Worm (Caenorhabditis elegans) whole organism, L4 larva: ENCODE data around the gene add-2.
A peak's percentile ranks its signal among the peaks of the same experiment; 100 is the strongest.

ENCODE experiments used
- D1046.2 ChIP-seq: fragments of 200-800 bp; sonication (Bioruptor generic); IDR thresholded peaks from 2 replicates; pipeline ENCODE4 v1.3.6; 2022; ENCODE audit warnings: missing genetic modification characterization, missing compliant biosample characterization
- F10B5.3 ChIP-seq: sonication (generic microtip); optimal IDR thresholded peaks from 2 replicates; lab custom pipeline; 2016; ENCODE audit warnings: mild to moderate bottlenecking, missing genetic modification characterization, missing compliant biosample characterization
- F26F4.8 ChIP-seq: fragments of 200-800 bp; sonication (Bioruptor generic); conservative IDR thresholded peaks from 2 replicates; pipeline ENCODE4 v1.3.6; 2022; ENCODE audit warnings: missing genetic modification characterization, missing compliant biosample characterization
- F37D6.2 ChIP-seq: sonication (generic microtip); optimal IDR thresholded peaks from 2 replicates; lab custom pipeline; 2016; ENCODE audit warnings: mild to moderate bottlenecking, missing genetic modification characterization, missing compliant biosample characterization
- F44E2.7 ChIP-seq: fragments of 200-800 bp; sonication (Bioruptor generic); IDR thresholded peaks from 2 replicates; pipeline ENCODE4 v2.1.2; 2022; ENCODE audit warnings: missing genetic modification characterization, missing compliant biosample characterization
- Y5F2A.4 ChIP-seq: fragments of 200-800 bp; sonication (Bioruptor generic); optimal IDR thresholded peaks from 2 replicates; lab custom pipeline; 2018; ENCODE audit warnings: mild to moderate bottlenecking, missing genetic modification characterization, missing compliant biosample characterization
- aha-1 ChIP-seq: fragments of 150-350 bp; peaks from one replicate; lab custom pipeline; 2014; ENCODE audit warnings: missing biosample characterization, missing genetic modification characterization
- arid-1 ChIP-seq: fragments of 200-800 bp; sonication (Bioruptor generic); conservative IDR thresholded peaks from 2 replicates; pipeline ENCODE4 v1.3.6; 2022; ENCODE audit warnings: missing genetic modification reagents, missing genetic modification characterization, missing compliant biosample characterization
- attf-4 ChIP-seq: sonication (generic microtip); optimal IDR thresholded peaks from 3 replicates; lab custom pipeline; 2017; ENCODE audit warnings: missing biosample characterization, missing genetic modification characterization
- ceh-28 ChIP-seq: fragments of 150-350 bp; optimal IDR thresholded peaks from 2 replicates; lab custom pipeline; 2014; ENCODE audit warnings: missing biosample characterization, missing genetic modification reagents, missing genetic modification characterization
- ceh-32 ChIP-seq: sonication (generic microtip); optimal IDR thresholded peaks from 2 replicates; lab custom pipeline; 2016; ENCODE audit warnings: mild to moderate bottlenecking, missing genetic modification characterization, missing compliant biosample characterization; ENCODE audit not compliant: poor library complexity
- ceh-62 ChIP-seq: sonication (generic microtip); optimal IDR thresholded peaks from 2 replicates; lab custom pipeline; 2017; ENCODE audit warnings: missing biosample characterization, missing genetic modification characterization
- daf-12 ChIP-seq: fragments of 150-350 bp; optimal IDR thresholded peaks from 2 replicates; lab custom pipeline; 2014; ENCODE audit warnings: missing biosample characterization, missing genetic modification reagents, missing genetic modification characterization
- daf-16 ChIP-seq, 3 experiments: sonication (generic microtip); optimal IDR thresholded peaks; 2 replicates each; lab custom pipeline; 2016 to 2017; ENCODE audit warnings: missing genetic modification characterization in 3 of 3, missing genetic modification reagents in 3 of 3, mild to moderate bottlenecking in 2 of 3, missing compliant biosample characterization in 2 of 3, missing biosample characterization in 1 of 3, moderate library complexity in 1 of 3
- dmd-6 ChIP-seq: fragments of 200-800 bp; sonication (Bioruptor generic); IDR thresholded peaks from 2 replicates; pipeline ENCODE4 v1.3.6; 2022; ENCODE audit warnings: missing genetic modification reagents, missing genetic modification characterization, missing compliant biosample characterization
- dmd-8 ChIP-seq: fragments of 200-800 bp; sonication (Bioruptor generic); IDR thresholded peaks from 2 replicates; pipeline ENCODE4 v1.3.6; 2022; ENCODE audit warnings: missing genetic modification characterization, missing compliant biosample characterization
- egl-43 ChIP-seq: fragments of 200-800 bp; sonication (Bioruptor generic); IDR thresholded peaks from 2 replicates; pipeline ENCODE4 v1.3.6; 2022; ENCODE audit warnings: missing genetic modification reagents, missing genetic modification characterization, missing compliant biosample characterization
- fos-1 ChIP-seq: fragments of 150-350 bp; optimal IDR thresholded peaks from 2 replicates; lab custom pipeline; 2014; ENCODE audit warnings: missing biosample characterization, missing genetic modification characterization
- hlh-11 ChIP-seq: fragments of 200-800 bp; sonication (Bioruptor generic); optimal IDR thresholded peaks from 2 replicates; lab custom pipeline; 2018; ENCODE audit warnings: mild to moderate bottlenecking, missing genetic modification characterization, missing compliant biosample characterization
- hlh-30 ChIP-seq: sonication (generic microtip); optimal IDR thresholded peaks from 2 replicates; lab custom pipeline; 2017; ENCODE audit warnings: antibody characterized with exemption, mild to moderate bottlenecking, missing genetic modification characterization, missing compliant biosample characterization; ENCODE audit not compliant: insufficient read depth
- lim-7 ChIP-seq: fragments of 200-800 bp; sonication (Bioruptor generic); IDR thresholded peaks from 2 replicates; pipeline ENCODE4 v1.3.6; 2022; ENCODE audit warnings: missing genetic modification characterization, missing compliant biosample characterization
- lin-13 ChIP-seq: fragments of 150-350 bp; optimal IDR thresholded peaks from 2 replicates; lab custom pipeline; 2014; ENCODE audit warnings: missing biosample characterization, missing genetic modification reagents, missing genetic modification characterization
- lin-29 ChIP-seq: fragments of 200-800 bp; sonication (Bioruptor generic); IDR thresholded peaks from 2 replicates; pipeline ENCODE4 v1.3.6; 2022; ENCODE audit warnings: missing genetic modification reagents, missing genetic modification characterization, missing compliant biosample characterization
- lin-38 ChIP-seq: fragments of 200-800 bp; sonication (Bioruptor generic); IDR thresholded peaks from 2 replicates; pipeline ENCODE4 v1.3.6; 2022; ENCODE audit warnings: missing genetic modification reagents, missing genetic modification characterization, missing compliant biosample characterization
- lsy-2 ChIP-seq, 2 experiments: fragments of 150-350 bp in 1 of 2; sonication (generic microtip) in 1 of 2; optimal IDR thresholded peaks; 2 replicates each; lab custom pipeline; 2014 to 2017; ENCODE audit warnings: missing biosample characterization in 2 of 2, missing genetic modification characterization in 2 of 2
- madf-9 ChIP-seq: fragments of 200-800 bp; sonication (Bioruptor generic); conservative IDR thresholded peaks from 2 replicates; pipeline ENCODE4 v1.3.6; 2022; ENCODE audit warnings: missing genetic modification reagents, missing genetic modification characterization, missing compliant biosample characterization
- mdl-1 ChIP-seq, 2 experiments: fragments of 150-350 bp in 1 of 2; sonication (generic microtip) in 1 of 2; optimal IDR thresholded peaks; 2 replicates each; lab custom pipeline; 2014 to 2017; ENCODE audit warnings: missing biosample characterization in 2 of 2, missing genetic modification characterization in 2 of 2
- mdt-29 ChIP-seq: fragments of 200-800 bp; sonication (Bioruptor generic); IDR thresholded peaks from 2 replicates; pipeline ENCODE4 v1.3.6; 2022; ENCODE audit warnings: missing genetic modification reagents, missing genetic modification characterization, missing compliant biosample characterization
- mep-1 ChIP-seq: fragments of 150-350 bp; sonication (generic microtip); optimal IDR thresholded peaks from 3 replicates; lab custom pipeline; 2014; ENCODE audit warnings: missing biosample characterization, missing genetic modification characterization
- mes-2 ChIP-seq: sonication (generic microtip); optimal IDR thresholded peaks from 2 replicates; lab custom pipeline; 2016; ENCODE audit warnings: missing genotype, mild to moderate bottlenecking, missing genetic modification characterization, missing compliant biosample characterization; ENCODE audit not compliant: poor library complexity, severe bottlenecking
- mxl-2 ChIP-seq: fragments of 200-800 bp; sonication (Bioruptor generic); conservative IDR thresholded peaks from 2 replicates; pipeline ENCODE4 v1.3.6; 2022; ENCODE audit warnings: missing genetic modification reagents, missing genetic modification characterization, missing compliant biosample characterization
- nhr-102 ChIP-seq: sonication (generic microtip); optimal IDR thresholded peaks from 2 replicates; lab custom pipeline; 2016; ENCODE audit warnings: mild to moderate bottlenecking, missing genetic modification characterization, moderate library complexity, missing compliant biosample characterization
- nhr-11 ChIP-seq: fragments of 150-350 bp; optimal IDR thresholded peaks from 2 replicates; lab custom pipeline; 2014; ENCODE audit warnings: missing biosample characterization, missing genetic modification characterization
- nhr-237 ChIP-seq: sonication (generic microtip); optimal IDR thresholded peaks from 2 replicates; lab custom pipeline; 2017; ENCODE audit warnings: missing biosample characterization, missing genetic modification characterization
- nhr-41 ChIP-seq: fragments of 200-800 bp; sonication (Bioruptor generic); IDR thresholded peaks from 2 replicates; pipeline ENCODE4 v1.3.6; 2022; ENCODE audit warnings: missing genetic modification reagents, missing genetic modification characterization, missing compliant biosample characterization
- nhr-48 ChIP-seq: sonication (generic microtip); optimal IDR thresholded peaks from 2 replicates; lab custom pipeline; 2016; ENCODE audit warnings: mild to moderate bottlenecking, missing genetic modification characterization, missing compliant biosample characterization
- nhr-76 ChIP-seq: fragments of 150-350 bp; optimal IDR thresholded peaks from 2 replicates; lab custom pipeline; 2014; ENCODE audit warnings: missing biosample characterization, missing genetic modification characterization
- nhr-77 ChIP-seq: fragments of 150-350 bp; optimal IDR thresholded peaks from 2 replicates; lab custom pipeline; 2014; ENCODE audit warnings: missing biosample characterization, missing genetic modification characterization
- pqm-1 ChIP-seq: sonication (generic microtip); optimal IDR thresholded peaks from 2 replicates; lab custom pipeline; 2017; ENCODE audit warnings: missing biosample characterization, missing genetic modification characterization
- rbr-2 ChIP-seq: sonication (generic microtip); optimal IDR thresholded peaks from 2 replicates; lab custom pipeline; 2016; ENCODE audit warnings: missing genotype, missing genetic modification characterization, missing compliant biosample characterization
- saeg-2 ChIP-seq: fragments of 200-800 bp; sonication (Bioruptor generic); IDR thresholded peaks from 2 replicates; pipeline ENCODE4 v1.3.6; 2022; ENCODE audit warnings: missing genetic modification reagents, missing genetic modification characterization, missing compliant biosample characterization
- set-16 ChIP-seq: fragments of 200-800 bp; sonication (Bioruptor generic); IDR thresholded peaks from 2 replicates; pipeline ENCODE4 v1.3.6; 2022; ENCODE audit warnings: missing genetic modification reagents, missing genetic modification characterization, missing compliant biosample characterization
- snpc-4 ChIP-seq: fragments of 150-350 bp; optimal IDR thresholded peaks from 2 replicates; lab custom pipeline; 2014; ENCODE audit warnings: missing biosample characterization, missing genetic modification characterization
- unc-39 ChIP-seq: sonication (generic microtip); optimal IDR thresholded peaks from 2 replicates; lab custom pipeline; 2017; ENCODE audit warnings: missing biosample characterization, missing genetic modification characterization
- unc-62 ChIP-seq, 3 experiments: fragments of 150-350 bp in 1 of 3; sonication (generic microtip); optimal IDR thresholded peaks in 2 of 3; peaks in 1 of 3; 1 replicate in 1 of 3; 2 replicates in 2 of 3; lab custom pipeline; 2014 to 2017; ENCODE audit warnings: missing biosample characterization in 3 of 3, missing genetic modification characterization in 3 of 3, missing genetic modification reagents in 3 of 3, missing genotype in 1 of 3
- vab-7 ChIP-seq: fragments of 200-800 bp; sonication (Bioruptor generic); IDR thresholded peaks from 2 replicates; pipeline ENCODE4 v1.3.6; 2022; ENCODE audit warnings: missing genetic modification reagents, missing genetic modification characterization, missing compliant biosample characterization
- zag-1 ChIP-seq: fragments of 150-350 bp; optimal IDR thresholded peaks from 2 replicates; lab custom pipeline; 2014; ENCODE audit warnings: missing biosample characterization, missing genetic modification characterization
- zip-11 ChIP-seq: fragments of 200-800 bp; sonication (Bioruptor generic); IDR thresholded peaks from 2 replicates; pipeline ENCODE4 v1.3.6; 2022; ENCODE audit warnings: missing genetic modification characterization, missing compliant biosample characterization
- zip-2 ChIP-seq: fragments of 150-350 bp; optimal IDR thresholded peaks from 2 replicates; lab custom pipeline; 2014; ENCODE audit warnings: missing biosample characterization, missing genetic modification characterization
- ztf-11 ChIP-seq: fragments of 150-350 bp; optimal IDR thresholded peaks from 2 replicates; lab custom pipeline; 2014; ENCODE audit warnings: missing biosample characterization, missing genetic modification characterization

Gene add-2

ce11 chrV:11976734-11977133, 36.5 kb downstream of the add-2 start (continued):
- TF ChIP-seq lin-29 (GFP tag; lab: Robert Waterston, UW), result no peak
- TF ChIP-seq zag-1, result no peak
- no peak for TF ChIP-seq unc-62 (GFP tag; optimal IDR thresholded peaks at IDR 0.05 in 1 of 2; lab: Kevin White, UChicago)
- no peak for TF ChIP-seq unc-62 (tag; optimal IDR thresholded peaks at IDR 0.05; lab: Kevin White, UChicago)
- no peak for TF ChIP-seq lin-13 (GFP tag; lab: Kevin White, UChicago)
- no peak for TF ChIP-seq nhr-41 (GFP tag; lab: Robert Waterston, UW)
- TF ChIP-seq nhr-76 (tag; lab: Kevin White, UChicago), result no peak
- no peak for TF ChIP-seq F37D6.2 (tag; lab: Kevin White, UChicago)
- TF ChIP-seq mes-2 (tag; lab: Kevin White, UChicago), result no peak
- no peak for TF ChIP-seq D1046.2
- TF ChIP-seq unc-39 (tag; lab: Kevin White, UChicago), result no peak
- TF ChIP-seq dmd-8 (GFP tag; lab: Robert Waterston, UW), result no peak
- TF ChIP-seq aha-1 (tag; lab: Kevin White, UChicago), result no peak
- TF ChIP-seq F26F4.8 (GFP tag; lab: Robert Waterston, UW), result no peak

DNA sequence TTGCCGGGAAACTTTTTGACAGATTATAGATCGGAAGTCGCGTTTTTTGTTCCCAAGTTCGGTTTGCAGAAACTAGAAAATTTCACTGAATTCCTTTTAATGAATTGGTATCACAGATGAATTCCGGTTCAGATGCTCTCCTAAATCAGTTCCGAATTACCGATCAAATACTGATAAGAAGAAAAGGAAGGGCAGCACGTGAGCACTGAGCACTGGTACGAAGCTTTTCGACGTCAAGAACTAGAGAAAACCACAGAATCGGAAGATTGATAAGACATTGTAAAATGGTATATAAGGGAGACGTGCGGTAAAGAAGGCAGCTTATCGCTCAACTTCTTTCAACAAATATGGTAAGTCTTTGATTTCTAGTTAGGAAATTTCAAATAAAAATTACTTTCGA, 38.0 kb downstream of the add-2 start, which contains the start of gene cpr-1:
Gene cpr-1 (plus strand): TSS at position 319 of the 400 bp plus-strand sequence.
- peak; percentile 87 for TF ChIP-seq hlh-11
- TF ChIP-seq Y5F2A.4, result no peak
- TF ChIP-seq nhr-11 (tag; lab: Kevin White, UChicago), result no peak
- no peak for TF ChIP-seq mep-1
- TF ChIP-seq nhr-77 (tag; lab: Kevin White, UChicago), result peak; percentile 25
- no peak for TF ChIP-seq fos-1 (tag; lab: Kevin White, UChicago)
- TF ChIP-seq mdt-29 (GFP tag; lab: Robert Waterston, UW), result no peak
- TF ChIP-seq saeg-2 (GFP tag; lab: Robert Waterston, UW), result no peak
- TF ChIP-seq daf-12 (tag; lab: Kevin White, UChicago), result no peak
- no peak for TF ChIP-seq ceh-28 (tag; lab: Kevin White, UChicago)
- TF ChIP-seq F10B5.3, result no peak
- TF ChIP-seq nhr-237 (tag; lab: Kevin White, UChicago), result no peak
- TF ChIP-seq lim-7 (GFP tag; lab: Robert Waterston, UW), result no peak
- TF ChIP-seq attf-4 (tag; lab: Kevin White, UChicago), result no peak
- peak; percentile 77 for TF ChIP-seq pqm-1 (tag; lab: Kevin White, UChicago)
- no peak for TF ChIP-seq set-16
- TF ChIP-seq mxl-2 (GFP tag; lab: Robert Waterston, UW), result no peak
- TF ChIP-seq snpc-4, result no peak
- no peak for TF ChIP-seq F26F4.8 (GFP tag; lab: Robert Waterston, UW)
- peak; percentile 12 for TF ChIP-seq hlh-30 (tag; lab: Kevin White, UChicago)
- TF ChIP-seq mdl-1 (tag; optimal IDR thresholded peaks at IDR 0.05; lab: Kevin White, UChicago), result no peak
- TF ChIP-seq F44E2.7 (GFP tag; lab: Robert Waterston, UW), result no peak
- TF ChIP-seq dmd-6 (GFP tag; lab: Robert Waterston, UW), result peak; percentile 92
- TF ChIP-seq mes-2 (tag; lab: Kevin White, UChicago), result no peak
- TF ChIP-seq lin-38 (GFP tag; lab: Robert Waterston, UW), result no peak
- no peak for TF ChIP-seq arid-1 (GFP tag; lab: Robert Waterston, UW)
- TF ChIP-seq nhr-41 (GFP tag; lab: Robert Waterston, UW), result no peak; the same call in 1 of the 2 replicates
- no peak for TF ChIP-seq egl-43 (GFP tag; lab: Robert Waterston, UW)
- TF ChIP-seq vab-7 (GFP tag; lab: Robert Waterston, UW), result no peak
- TF ChIP-seq zip-2 (tag; lab: Kevin White, UChicago), result no peak
- TF ChIP-seq madf-9 (GFP tag; lab: Robert Waterston, UW), result no peak
- TF ChIP-seq ztf-11, result no peak
- TF ChIP-seq rbr-2 (tag; lab: Kevin White, UChicago), result no peak
- no peak for TF ChIP-seq lsy-2 (tag; optimal IDR thresholded peaks at IDR 0.05; lab: Kevin White, UChicago)
- TF ChIP-seq nhr-102, result no peak
- no peak for TF ChIP-seq zip-11
- no peak for TF ChIP-seq F37D6.2 (tag; lab: Kevin White, UChicago)
- no peak for TF ChIP-seq ceh-32 (tag; lab: Kevin White, UChicago)
- TF ChIP-seq daf-16 (GFP tag; optimal IDR thresholded peaks at IDR 0.05; lab: Kevin White, UChicago), result no peak
- peak; percentile 42 for TF ChIP-seq daf-16 (tag; optimal IDR thresholded peaks at IDR 0.05; lab: Kevin White, UChicago)
- TF ChIP-seq ceh-62 (tag; lab: Kevin White, UChicago), result no peak
- TF ChIP-seq nhr-48 (tag; lab: Kevin White, UChicago), result peak; percentile 69
